Worm (Caenorhabditis elegans) whole organism, L4/young adult: Measurements from ENCODE around the gene K01A11.3.

ENCODE experiments used
- W03F9.2 ChIP-seq: fragments of 150-350 bp; optimal IDR thresholded peaks from 2 replicates; lab custom pipeline; 2014; ENCODE audit warnings: missing biosample characterization, missing genetic modification characterization
- dao-5 ChIP-seq: sonication (generic microtip); optimal IDR thresholded peaks from 2 replicates; lab custom pipeline; 2016; ENCODE audit warnings: missing genotype, missing genetic modification characterization, moderate library complexity, missing compliant biosample characterization

ce11 chrIII:3428574-3428973 lies 23.8 kb downstream of the K01A11.3 start:
- TF ChIP-seq W03F9.2 (tag; lab: Kevin White, UChicago): no peak
- no peak for TF ChIP-seq dao-5 (tag; lab: Kevin White, UChicago)
